Worm (Caenorhabditis elegans) whole organism, L4/young adult: ENCODE measurements around the gene gst-34.

Experiments
- W03F9.2 ChIP-seq: fragments of 150-350 bp; optimal IDR thresholded peaks from 2 replicates; lab custom pipeline; 2014; ENCODE audit warnings: missing biosample characterization, missing genetic modification characterization
- dao-5 ChIP-seq: sonication (generic microtip); optimal IDR thresholded peaks from 2 replicates; lab custom pipeline; 2016; ENCODE audit warnings: missing genotype, missing genetic modification characterization, moderate library complexity, missing compliant biosample characterization
- him-1 ChIP-seq: sonication (generic microtip); optimal IDR thresholded peaks from 2 replicates; lab custom pipeline; 2016; ENCODE audit warnings: missing genotype, missing genetic modification reagents, missing genetic modification characterization, missing compliant biosample characterization

- TF ChIP-seq W03F9.2 (no peak), him-1 (tag; lab: Kevin White, UChicago) (no peak), dao-5 (tag; lab: Kevin White, UChicago) (no peak)
Measured at ce11 chrII:15206234-15206633, 23.2 kb upstream of the gst-34 start.
